Fruit fly (Drosophila melanogaster): ENCODE data around the gene sbm.

Gene sbm

DNA sequence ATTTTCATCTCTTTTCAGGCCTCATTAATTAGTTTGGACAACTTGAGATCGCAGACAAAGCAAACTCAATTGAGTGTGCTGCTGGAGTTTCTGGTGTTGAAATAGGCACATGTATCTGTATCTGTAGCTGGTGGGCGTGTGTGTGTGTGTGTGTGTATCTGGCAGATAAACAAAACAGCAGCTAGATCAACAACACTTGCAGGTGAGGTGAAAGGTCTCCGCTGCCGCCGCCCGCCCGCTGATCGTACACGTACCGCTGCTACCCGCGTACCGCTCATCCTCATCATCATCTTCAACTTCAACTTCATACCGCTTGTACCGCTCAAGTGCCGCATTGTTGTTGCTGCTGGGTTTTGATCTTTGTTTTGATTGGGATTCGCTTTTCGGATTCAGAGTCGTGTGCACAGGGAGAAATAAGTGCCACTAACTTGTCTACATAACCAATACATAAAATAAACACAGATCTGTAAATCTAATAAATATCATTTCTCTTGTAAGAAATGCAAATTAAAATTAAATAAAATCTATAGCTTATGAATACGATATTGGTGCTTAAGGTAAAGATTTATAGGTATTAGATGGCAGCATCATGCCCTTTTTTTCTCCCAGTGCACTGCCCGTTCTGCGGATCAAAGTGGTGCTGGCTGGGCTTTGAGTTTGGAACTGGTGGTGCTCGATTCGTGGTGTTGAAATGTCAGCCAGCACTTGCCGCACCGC lies 24.9 kb upstream of the sbm start (continued):
- TF ChIP-seq sqz (GFP tag; optimal IDR thresholded peaks at IDR 0.05), result peak; percentile 60
- TF ChIP-seq CG7745 (tag; optimal IDR thresholded peaks at IDR 0.05), result no peak
- peak; percentile 74; the same call in 2 of the 3 replicates for TF ChIP-seq otp (GFP tag; IDR thresholded peaks at IDR 0.05)
- TF ChIP-seq CG13287 (GFP tag; IDR thresholded peaks at IDR 0.05; ENCODE audit: partially characterized antibody), result no peak
- TF ChIP-seq C15 (GFP tag; IDR thresholded peaks at IDR 0.05), result 0 out of 3 replicates have a peak, but pooled peaks have one; percentile 23
- peak; percentile 57 for TF ChIP-seq Atf3 (GFP tag; optimal IDR thresholded peaks at IDR 0.05)
- TF ChIP-seq E2f2 (GFP tag; IDR thresholded peaks at IDR 0.05), result peak; percentile 46; the same call in 1 of the 2 replicates
- no peak for TF ChIP-seq sima (GFP tag; optimal IDR thresholded peaks at IDR 0.05)
- peak; percentile 61 for TF ChIP-seq CG18619 (GFP tag; optimal IDR thresholded peaks at IDR 0.05)
- peak; percentile 68 for TF ChIP-seq danr (GFP tag; IDR thresholded peaks at IDR 0.05)
- TF ChIP-seq CG9876 (GFP tag; optimal IDR thresholded peaks at IDR 0.05), result no peak
- no peak for TF ChIP-seq Fer2 (tag; optimal IDR thresholded peaks at IDR 0.05)
- TF ChIP-seq pros (GFP tag; optimal IDR thresholded peaks at IDR 0.05), result peak; percentile 29
- peak; percentile 66 for TF ChIP-seq Mad (GFP tag; optimal IDR thresholded peaks at IDR 0.05)
- peak; percentile 74 for TF ChIP-seq CG1233 (GFP tag; optimal IDR thresholded peaks at IDR 0.05)
- TF ChIP-seq CG4854 (GFP tag; optimal IDR thresholded peaks at IDR 0.05), result peak; percentile 54
- TF ChIP-seq knrl (GFP tag; IDR thresholded peaks at IDR 0.05; ENCODE audit: partially characterized antibody), result no peak
- peak; percentile 32 for TF ChIP-seq CG4617 (GFP tag; optimal IDR thresholded peaks at IDR 0.05; ENCODE audit: borderline replicate concordance)
- peak; percentile 65 for TF ChIP-seq CG14667 (GFP tag; IDR thresholded peaks at IDR 0.05)
- no peak for TF ChIP-seq p53 (GFP tag; optimal IDR thresholded peaks at IDR 0.05)
- TF ChIP-seq CG7987 (GFP tag; optimal IDR thresholded peaks at IDR 0.05), result no peak
- peak; percentile 78 for TF ChIP-seq tgo (GFP tag; IDR thresholded peaks at IDR 0.05)
- TF ChIP-seq CG8944 (GFP tag; optimal IDR thresholded peaks at IDR 0.05), result peak; percentile 24
- no peak for TF ChIP-seq Taf1 (GFP tag; IDR thresholded peaks at IDR 0.05)
- TF ChIP-seq Deaf1 (tag; optimal IDR thresholded peaks at IDR 0.05), result peak; percentile 62
- peak; percentile 44 for TF ChIP-seq NfI (GFP tag; optimal IDR thresholded peaks at IDR 0.05)
- peak; percentile 50 for TF ChIP-seq Hmr (GFP tag; optimal IDR thresholded peaks at IDR 0.05)
- TF ChIP-seq gfzf (GFP tag; optimal IDR thresholded peaks at IDR 0.05), result no peak
- peak; percentile 63 for TF ChIP-seq chm (GFP tag; IDR thresholded peaks at IDR 0.05)
- peak; percentile 48 for TF ChIP-seq CG15479 (GFP tag; optimal IDR thresholded peaks at IDR 0.05)
- no peak for TF ChIP-seq dati (GFP tag; IDR thresholded peaks at IDR 0.05)
- TF ChIP-seq CG43689 (GFP tag; IDR thresholded peaks at IDR 0.05), result no peak
- peak; percentile 95 for TF ChIP-seq CG10979 (tag; optimal IDR thresholded peaks at IDR 0.05)
- peak; percentile 71 for TF ChIP-seq CG8359 (GFP tag; optimal IDR thresholded peaks at IDR 0.05; ENCODE audit: borderline replicate concordance)
- no peak for TF ChIP-seq aop (GFP tag; IDR thresholded peaks at IDR 0.05)
- peak; percentile 95 for TF ChIP-seq CG2712 (tag; optimal IDR thresholded peaks at IDR 0.05)
- no peak for TF ChIP-seq ash1 (GFP tag; optimal IDR thresholded peaks at IDR 0.05)
- peak; percentile 63 for TF ChIP-seq ems (GFP tag; optimal IDR thresholded peaks at IDR 0.05)
- TF ChIP-seq Antp (GFP tag; optimal IDR thresholded peaks at IDR 0.05), result peak; percentile 47
- peak; percentile 36 for TF ChIP-seq HHEX (GFP tag; optimal IDR thresholded peaks at IDR 0.05)
- peak; percentile 58 to 73 for TF ChIP-seq dpn (GFP tag; optimal IDR thresholded peaks at IDR 0.05)
- TF ChIP-seq chn (GFP tag; optimal IDR thresholded peaks at IDR 0.05), result peak; percentile 74
- no peak for TF ChIP-seq Lpt (GFP tag; optimal IDR thresholded peaks at IDR 0.05)
- TF ChIP-seq Eip74EF (GFP tag; optimal IDR thresholded peaks at IDR 0.05), result peak in 1 of 2 experiments; percentile 80
- no peak; the same call in 1 of the 2 replicates for TF ChIP-seq Adf1 (GFP tag; IDR thresholded peaks at IDR 0.05)
- peak; percentile 71 for TF ChIP-seq Gsc (GFP tag; IDR thresholded peaks at IDR 0.05)
- peak; percentile 81 for TF ChIP-seq tin (GFP tag; optimal IDR thresholded peaks at IDR 0.05)
- TF ChIP-seq pfk (GFP tag; optimal IDR thresholded peaks at IDR 0.05), result no peak
- peak; percentile 60 for TF ChIP-seq wor (GFP tag; IDR thresholded peaks at IDR 0.05)
